Worm (Caenorhabditis elegans) whole organism, L4 larva: Measurements from ENCODE around the gene T20D4.10.

ENCODE experiments used
- F10B5.3 ChIP-seq: sonication (generic microtip); optimal IDR thresholded peaks from 2 replicates; lab custom pipeline; 2016; ENCODE audit warnings: mild to moderate bottlenecking, missing genetic modification characterization, missing compliant biosample characterization
- F37D6.2 ChIP-seq: sonication (generic microtip); optimal IDR thresholded peaks from 2 replicates; lab custom pipeline; 2016; ENCODE audit warnings: mild to moderate bottlenecking, missing genetic modification characterization, missing compliant biosample characterization
- Y105C5A.15 ChIP-seq: fragments of 200-800 bp; sonication (Bioruptor generic); IDR thresholded peaks from 2 replicates; pipeline ENCODE4 v1.3.6; 2022; ENCODE audit warnings: missing genetic modification characterization, missing compliant biosample characterization
- ZK337.2 ChIP-seq: fragments of 200-800 bp; sonication (Bioruptor generic); IDR thresholded peaks from 2 replicates; pipeline ENCODE4 v1.3.6; 2022; ENCODE audit warnings: missing genetic modification reagents, missing genetic modification characterization, missing compliant biosample characterization
- aha-1 ChIP-seq: fragments of 150-350 bp; peaks from one replicate; lab custom pipeline; 2014; ENCODE audit warnings: missing biosample characterization, missing genetic modification characterization
- ama-1 ChIP-seq: fragments of 150-350 bp; optimal IDR thresholded peaks from 2 replicates; lab custom pipeline; 2014; ENCODE audit warnings: inconsistent platforms, mixed read lengths
- arid-1 ChIP-seq: fragments of 200-800 bp; sonication (Bioruptor generic); conservative IDR thresholded peaks from 2 replicates; pipeline ENCODE4 v1.3.6; 2022; ENCODE audit warnings: missing genetic modification reagents, missing genetic modification characterization, missing compliant biosample characterization
- ceh-20 ChIP-seq: fragments of 200-800 bp; sonication (Bioruptor generic); IDR thresholded peaks from 2 replicates; pipeline ENCODE4 v1.3.6; 2022; ENCODE audit warnings: missing genetic modification reagents, missing genetic modification characterization, missing compliant biosample characterization
- ceh-44 ChIP-seq: fragments of 200-800 bp; sonication (Bioruptor generic); IDR thresholded peaks from 2 replicates; pipeline ENCODE4 v1.3.6; 2022; ENCODE audit warnings: missing genetic modification reagents, missing genetic modification characterization, missing compliant biosample characterization
- ceh-62 ChIP-seq: sonication (generic microtip); optimal IDR thresholded peaks from 2 replicates; lab custom pipeline; 2017; ENCODE audit warnings: missing biosample characterization, missing genetic modification characterization
- ces-1 ChIP-seq: fragments of 150-350 bp; sonication (generic microtip); optimal IDR thresholded peaks from 4 replicates; lab custom pipeline; 2014; ENCODE audit warnings: missing biosample characterization, missing genetic modification reagents, missing genetic modification characterization
- ctbp-1 ChIP-seq: fragments of 200-800 bp; sonication (Bioruptor generic); IDR thresholded peaks from 2 replicates; pipeline ENCODE4 v1.3.6; 2022; ENCODE audit warnings: missing genetic modification reagents, missing genetic modification characterization, missing compliant biosample characterization
- daf-19 ChIP-seq: fragments of 200-800 bp; sonication (Bioruptor generic); conservative IDR thresholded peaks from 2 replicates; pipeline ENCODE4 v1.3.6; 2022; ENCODE audit warnings: missing genetic modification characterization, missing compliant biosample characterization
- daf-8 ChIP-seq: fragments of 200-800 bp; sonication (Bioruptor generic); IDR thresholded peaks from 2 replicates; pipeline ENCODE4 v1.3.6; 2022; ENCODE audit warnings: missing genetic modification characterization, missing compliant biosample characterization
- dmd-6 ChIP-seq: fragments of 200-800 bp; sonication (Bioruptor generic); IDR thresholded peaks from 2 replicates; pipeline ENCODE4 v1.3.6; 2022; ENCODE audit warnings: missing genetic modification reagents, missing genetic modification characterization, missing compliant biosample characterization
- dmd-8 ChIP-seq: fragments of 200-800 bp; sonication (Bioruptor generic); IDR thresholded peaks from 2 replicates; pipeline ENCODE4 v1.3.6; 2022; ENCODE audit warnings: missing genetic modification characterization, missing compliant biosample characterization
- duxl-1 ChIP-seq: sonication (generic microtip); optimal IDR thresholded peaks from 2 replicates; lab custom pipeline; 2016; ENCODE audit warnings: mild to moderate bottlenecking, missing genetic modification characterization, moderate library complexity, missing compliant biosample characterization; ENCODE audit not compliant: poor library complexity
- dve-1 ChIP-seq: sonication (generic microtip); optimal IDR thresholded peaks from 2 replicates; lab custom pipeline; 2017; ENCODE audit warnings: antibody characterized with exemption, mild to moderate bottlenecking, missing genetic modification characterization, missing compliant biosample characterization; ENCODE audit not compliant: insufficient read depth
- egl-43 ChIP-seq: fragments of 200-800 bp; sonication (Bioruptor generic); IDR thresholded peaks from 2 replicates; pipeline ENCODE4 v1.3.6; 2022; ENCODE audit warnings: missing genetic modification reagents, missing genetic modification characterization, missing compliant biosample characterization
- fos-1 ChIP-seq: fragments of 150-350 bp; optimal IDR thresholded peaks from 2 replicates; lab custom pipeline; 2014; ENCODE audit warnings: missing biosample characterization, missing genetic modification characterization
- gei-8 ChIP-seq: fragments of 200-800 bp; sonication (Bioruptor generic); optimal IDR thresholded peaks from 2 replicates; lab custom pipeline; 2018; ENCODE audit warnings: mild to moderate bottlenecking, missing genetic modification characterization, missing compliant biosample characterization
- hif-1 ChIP-seq, 2 experiments: sonication (generic microtip); optimal IDR thresholded peaks; 2 replicates each; lab custom pipeline; 2016 to 2017; ENCODE audit warnings: missing compliant biosample characterization in 2 of 2, missing genetic modification characterization in 2 of 2, missing genetic modification reagents in 2 of 2, missing genotype in 2 of 2, mild to moderate bottlenecking in 1 of 2
- hlh-11 ChIP-seq: fragments of 200-800 bp; sonication (Bioruptor generic); optimal IDR thresholded peaks from 2 replicates; lab custom pipeline; 2018; ENCODE audit warnings: mild to moderate bottlenecking, missing genetic modification characterization, missing compliant biosample characterization
- hmg-1.1 ChIP-seq: fragments of 200-800 bp; sonication (Bioruptor generic); IDR thresholded peaks from 2 replicates; pipeline ENCODE4 v1.3.6; 2022; ENCODE audit warnings: missing genetic modification reagents, missing genetic modification characterization, missing compliant biosample characterization
- madf-5 ChIP-seq, 2 experiments: fragments of 200-800 bp; sonication (Bioruptor generic); IDR thresholded peaks; 2 replicates each; pipeline ENCODE4 v1.3.6; 2022; ENCODE audit warnings: missing compliant biosample characterization in 2 of 2, missing genetic modification characterization in 2 of 2
- mdl-1 ChIP-seq, 2 experiments: fragments of 150-350 bp in 1 of 2; sonication (generic microtip) in 1 of 2; optimal IDR thresholded peaks; 2 replicates each; lab custom pipeline; 2014 to 2017; ENCODE audit warnings: missing biosample characterization in 2 of 2, missing genetic modification characterization in 2 of 2
- mep-1 ChIP-seq: fragments of 150-350 bp; sonication (generic microtip); optimal IDR thresholded peaks from 3 replicates; lab custom pipeline; 2014; ENCODE audit warnings: missing biosample characterization, missing genetic modification characterization
- mxl-3 ChIP-seq: fragments of 200-800 bp; sonication (Bioruptor generic); optimal IDR thresholded peaks from 2 replicates; lab custom pipeline; 2018; ENCODE audit warnings: mild to moderate bottlenecking, missing genetic modification characterization, missing compliant biosample characterization
- nhr-10 ChIP-seq: fragments of 150-350 bp; optimal IDR thresholded peaks from 2 replicates; lab custom pipeline; 2014; ENCODE audit warnings: missing biosample characterization, missing genetic modification characterization
- nhr-102 ChIP-seq: sonication (generic microtip); optimal IDR thresholded peaks from 2 replicates; lab custom pipeline; 2016; ENCODE audit warnings: mild to moderate bottlenecking, missing genetic modification characterization, moderate library complexity, missing compliant biosample characterization
- nhr-11 ChIP-seq: fragments of 150-350 bp; optimal IDR thresholded peaks from 2 replicates; lab custom pipeline; 2014; ENCODE audit warnings: missing biosample characterization, missing genetic modification characterization
- nhr-111 ChIP-seq: fragments of 200-800 bp; sonication (Bioruptor generic); optimal IDR thresholded peaks from 2 replicates; lab custom pipeline; 2018; ENCODE audit warnings: mild to moderate bottlenecking, missing genetic modification characterization, missing compliant biosample characterization
- nhr-28 ChIP-seq: fragments of 150-350 bp; optimal IDR thresholded peaks from 2 replicates; lab custom pipeline; 2014; ENCODE audit warnings: missing biosample characterization, missing genetic modification characterization
- nhr-41 ChIP-seq: fragments of 200-800 bp; sonication (Bioruptor generic); IDR thresholded peaks from 2 replicates; pipeline ENCODE4 v1.3.6; 2022; ENCODE audit warnings: missing genetic modification reagents, missing genetic modification characterization, missing compliant biosample characterization
- nhr-48 ChIP-seq: sonication (generic microtip); optimal IDR thresholded peaks from 2 replicates; lab custom pipeline; 2016; ENCODE audit warnings: mild to moderate bottlenecking, missing genetic modification characterization, missing compliant biosample characterization
- nhr-77 ChIP-seq: fragments of 150-350 bp; optimal IDR thresholded peaks from 2 replicates; lab custom pipeline; 2014; ENCODE audit warnings: missing biosample characterization, missing genetic modification characterization
- pha-4 ChIP-seq, 2 experiments: fragments of 150-350 bp in 1 of 2; fragments of 200-800 bp in 1 of 2; sonication (Bioruptor generic) in 1 of 2; IDR thresholded peaks in 1 of 2; optimal IDR thresholded peaks in 1 of 2; 2 replicates each; pipeline versions ENCODE4 v1.3.6 to Lab custom; 2014 to 2022; ENCODE audit warnings: missing genetic modification characterization in 2 of 2, missing genetic modification reagents in 2 of 2, missing biosample characterization in 1 of 2, missing compliant biosample characterization in 1 of 2
- php-3 ChIP-seq: fragments of 200-800 bp; sonication (Bioruptor generic); IDR thresholded peaks from 2 replicates; pipeline ENCODE4 v1.3.6; 2022; ENCODE audit warnings: missing genetic modification reagents, missing genetic modification characterization, missing compliant biosample characterization
- pqm-1 ChIP-seq: sonication (generic microtip); optimal IDR thresholded peaks from 2 replicates; lab custom pipeline; 2017; ENCODE audit warnings: missing biosample characterization, missing genetic modification characterization
- spr-3 ChIP-seq: fragments of 200-800 bp; sonication (Bioruptor generic); optimal IDR thresholded peaks from 2 replicates; lab custom pipeline; 2018; ENCODE audit warnings: mild to moderate bottlenecking, missing genetic modification characterization, missing compliant biosample characterization
- tra-1 ChIP-seq: fragments of 200-800 bp; sonication (Bioruptor generic); IDR thresholded peaks from 2 replicates; pipeline ENCODE4 v1.3.6; 2022; ENCODE audit warnings: missing genetic modification reagents, missing genetic modification characterization, missing compliant biosample characterization
- unc-39 ChIP-seq: sonication (generic microtip); optimal IDR thresholded peaks from 2 replicates; lab custom pipeline; 2017; ENCODE audit warnings: missing biosample characterization, missing genetic modification characterization
- unc-62 ChIP-seq, 3 experiments: fragments of 150-350 bp in 1 of 3; sonication (generic microtip); optimal IDR thresholded peaks in 2 of 3; peaks in 1 of 3; 1 replicate in 1 of 3; 2 replicates in 2 of 3; lab custom pipeline; 2014 to 2017; ENCODE audit warnings: missing biosample characterization in 3 of 3, missing genetic modification characterization in 3 of 3, missing genetic modification reagents in 3 of 3, missing genotype in 1 of 3
- zfp-2 ChIP-seq: sonication (generic microtip); optimal IDR thresholded peaks from 2 replicates; lab custom pipeline; 2016; ENCODE audit warnings: mild to moderate bottlenecking, missing genetic modification characterization, missing compliant biosample characterization
- zfp-3 ChIP-seq: fragments of 200-800 bp; sonication (Bioruptor generic); conservative IDR thresholded peaks from 2 replicates; pipeline ENCODE4 v1.3.6; 2022; ENCODE audit warnings: missing genetic modification reagents, missing genetic modification characterization, missing compliant biosample characterization
- ztf-11 ChIP-seq: fragments of 150-350 bp; optimal IDR thresholded peaks from 2 replicates; lab custom pipeline; 2014; ENCODE audit warnings: missing biosample characterization, missing genetic modification characterization
- ztf-7 ChIP-seq: fragments of 150-350 bp; optimal IDR thresholded peaks from 2 replicates; lab custom pipeline; 2014; ENCODE audit warnings: missing biosample characterization, missing genetic modification characterization

T20D4.10 gene

DNA sequence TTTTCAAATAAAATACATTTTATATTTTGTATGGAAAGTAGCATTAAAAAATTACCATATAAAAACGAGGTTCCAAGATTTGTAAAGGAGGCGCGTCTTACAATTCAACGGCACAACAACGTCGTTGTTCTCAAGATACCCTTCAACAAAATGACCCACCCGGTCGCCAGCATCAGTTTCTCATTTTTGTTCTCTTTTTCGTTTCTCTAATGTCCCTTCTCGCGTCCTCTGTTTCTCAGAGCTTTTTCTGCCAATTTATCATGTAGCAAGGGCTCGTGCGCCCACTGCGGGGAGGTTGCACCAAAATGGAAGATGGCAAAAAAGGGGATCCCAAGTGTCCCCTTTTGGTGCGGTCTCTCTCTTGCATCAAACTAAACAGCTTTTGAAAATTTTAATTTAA is 9.4 kb downstream of the T20D4.10 start (continued):
- TF ChIP-seq arid-1 (GFP tag; lab: Robert Waterston, UW), result no peak
- TF ChIP-seq nhr-28 (tag; lab: Kevin White, UChicago), result no peak
- no peak for TF ChIP-seq ceh-44 (GFP tag; lab: Robert Waterston, UW)
- TF ChIP-seq ama-1 (lab: Kevin White, UChicago), result no peak
- TF ChIP-seq egl-43 (GFP tag; lab: Robert Waterston, UW), result no peak
- TF ChIP-seq ztf-11, result no peak
- no peak for TF ChIP-seq nhr-111
- TF ChIP-seq madf-5 (GFP tag; IDR thresholded peaks at IDR 0.05; lab: Robert Waterston, UW), result no peak
- no peak for TF ChIP-seq ceh-20
- TF ChIP-seq nhr-102 (tag; lab: Kevin White, UChicago), result no peak
- peak in 1 of 2 experiments; percentile 61 for TF ChIP-seq unc-62 (GFP tag; optimal IDR thresholded peaks at IDR 0.05 in 1 of 2; lab: Kevin White, UChicago)
- TF ChIP-seq unc-62 (tag; optimal IDR thresholded peaks at IDR 0.05; lab: Kevin White, UChicago), result no peak

DNA sequence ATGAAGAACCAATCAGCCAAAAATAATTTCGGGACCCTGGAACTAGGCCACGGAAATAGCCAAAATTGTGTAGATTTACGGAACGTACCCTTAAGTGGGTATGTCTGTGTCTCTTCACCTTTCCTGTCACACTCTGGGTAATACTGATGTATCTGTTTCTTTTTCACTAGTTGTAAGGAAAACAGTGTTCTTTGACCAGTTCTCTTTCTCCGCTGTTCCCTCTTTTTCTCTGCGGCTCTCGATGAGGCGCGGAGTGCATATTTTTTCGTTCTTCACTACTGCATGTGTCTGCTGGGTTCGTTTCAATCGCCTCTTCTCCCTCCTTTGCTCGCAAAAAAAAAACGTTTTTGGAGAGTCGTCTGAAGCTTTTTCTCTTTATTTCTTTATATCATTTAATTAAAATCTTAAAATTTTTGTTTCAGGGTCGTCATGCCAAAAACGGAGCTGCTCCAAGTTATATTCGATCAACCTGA is 10.1 kb downstream of the T20D4.10 start, which contains the start of gene arrd-22:
Gene arrd-22, plus strand, starts transcription at position 423 of the 473 bp plus-strand sequence.
- TF ChIP-seq pqm-1 (tag; lab: Kevin White, UChicago) (no peak), daf-8 (GFP tag; lab: Robert Waterston, UW) (no peak), aha-1 (peak; percentile 36), mdl-1 (tag; optimal IDR thresholded peaks at IDR 0.05; lab: Kevin White, UChicago) (no peak), spr-3 (GFP tag; lab: Kevin White, UChicago) (no peak), duxl-1 (tag; lab: Kevin White, UChicago) (peak; percentile 75), unc-62 (GFP tag; optimal IDR thresholded peaks at IDR 0.05 in 1 of 2; lab: Kevin White, UChicago) (peak in 1 of 2 experiments; percentile 94), unc-62 (tag; optimal IDR thresholded peaks at IDR 0.05; lab: Kevin White, UChicago) (no peak), ces-1 (GFP tag; lab: Kevin White, UChicago) (peak; percentile 4), dve-1 (tag; lab: Kevin White, UChicago) (no peak), nhr-48 (tag; lab: Kevin White, UChicago) (peak; percentile 23), gei-8 (no peak), php-3 (GFP tag; lab: Robert Waterston, UW) (no peak), zfp-2 (tag; lab: Kevin White, UChicago) (no peak), unc-39 (tag; lab: Kevin White, UChicago) (no peak), Y105C5A.15 (GFP tag; lab: Robert Waterston, UW) (no peak), madf-5 (GFP tag; IDR thresholded peaks at IDR 0.05; lab: Robert Waterston, UW) (no peak), ztf-7 (tag; lab: Kevin White, UChicago) (no peak), daf-19 (no peak), egl-43 (GFP tag; lab: Robert Waterston, UW) (no peak), fos-1 (tag; lab: Kevin White, UChicago) (no peak), mxl-3 (no peak), dmd-6 (GFP tag; lab: Robert Waterston, UW) (peak; percentile 74), hmg-1.1 (GFP tag; lab: Robert Waterston, UW) (no peak), ztf-11 (no peak), ceh-62 (no peak), F37D6.2 (tag; lab: Kevin White, UChicago) (no peak), hif-1 (tag; optimal IDR thresholded peaks at IDR 0.05; lab: Kevin White, UChicago) (no peak), nhr-10 (tag; lab: Kevin White, UChicago) (no peak), mep-1 (tag; lab: Kevin White, UChicago) (no peak), tra-1 (GFP tag; lab: Robert Waterston, UW) (0 out of 2 replicates have a peak, but pooled peaks have one; percentile 35), dmd-8 (GFP tag; lab: Robert Waterston, UW) (no peak), ctbp-1 (GFP tag; lab: Robert Waterston, UW) (no peak), pha-4 (GFP tag; IDR thresholded peaks at IDR 0.05; lab: Robert Waterston, UW) (no peak), pha-4 (tag; optimal IDR thresholded peaks at IDR 0.05; lab: Kevin White, UChicago) (no peak), nhr-77 (no peak), zfp-3 (no peak), ZK337.2 (GFP tag; lab: Robert Waterston, UW) (no peak), nhr-28 (tag; lab: Kevin White, UChicago) (peak; percentile 53), nhr-41 (no peak), nhr-11 (tag; lab: Kevin White, UChicago) (no peak), F10B5.3 (tag; lab: Kevin White, UChicago) (no peak), hlh-11 (tag; lab: Kevin White, UChicago) (peak; percentile 43)
- TF ChIP-seq, all 104 proteins: peak for 9
